Fruit fly (Drosophila melanogaster) whole organism: ENCODE results near the gene DIP-eta.

Source experiments
- CG8478 ChIP-seq: fragments of >200 bp; optimal IDR thresholded peaks from 2 replicates; lab custom pipeline; 2018; ENCODE audit warnings: inconsistent platforms
- Dll ChIP-seq: fragments of >200 bp; optimal IDR thresholded peaks from 2 replicates; lab custom pipeline; 2017
- EcR ChIP-seq, 2 experiments: fragments of >200 bp; optimal IDR thresholded peaks; 2 replicates each; lab custom pipeline; 2017; ENCODE audit warnings: missing biosample characterization in 2 of 2, missing genetic modification characterization in 2 of 2, missing genetic modification reagents in 2 of 2
- pan ChIP-seq: fragments of >200 bp; optimal IDR thresholded peaks from 2 replicates; lab custom pipeline; 2017
- psq ChIP-seq: fragments of >200 bp; optimal IDR thresholded peaks from 2 replicates; lab custom pipeline; 2017
- usp ChIP-seq: fragments of >200 bp; optimal IDR thresholded peaks from 2 replicates; lab custom pipeline; 2017; ENCODE audit warnings: missing biosample characterization, missing genetic modification characterization, mixed read lengths

DIP-eta gene

dm6 chr2L:5617896-5618505 lies at the start of gene DIP-eta:
DIP-eta (minus strand) TSS chr2L:5617946.
- TF ChIP-seq CG8478 (lab: Kevin White, UChicago) (no peak), usp (no peak), Dll (lab: Kevin White, UChicago) (no peak), psq (lab: Kevin White, UChicago) (no peak), EcR (GFP tag; optimal IDR thresholded peaks at IDR 0.05; lab: Kevin White, UChicago) (no peak), pan (lab: Kevin White, UChicago) (no peak)

- TF ChIP-seq EcR (GFP tag; optimal IDR thresholded peaks at IDR 0.05; lab: Kevin White, UChicago) (no peak), CG8478 (lab: Kevin White, UChicago) (no peak), pan (lab: Kevin White, UChicago) (no peak), psq (lab: Kevin White, UChicago) (no peak), usp (no peak), Dll (lab: Kevin White, UChicago) (no peak)
These were observed 44.8 kb upstream of the DIP-eta start, which contains the start of gene Hsp60C for dm6 chr2L:5662549-5662948. Hsp60C (plus strand) TSS chr2L:5662849.

dm6 chr2L:5658415-5658814 lies 40.7 kb upstream of the DIP-eta start, which contains the start of gene DIP-theta:
DIP-theta (minus strand) TSS chr2L:5658560.
- TF ChIP-seq CG8478 (lab: Kevin White, UChicago) (no peak), EcR (GFP tag; optimal IDR thresholded peaks at IDR 0.05; lab: Kevin White, UChicago) (no peak), Dll (lab: Kevin White, UChicago) (no peak), pan (lab: Kevin White, UChicago) (no peak), usp (no peak), psq (lab: Kevin White, UChicago) (no peak)

dm6 chr2L:5623727-5624407 lies 6.1 kb upstream of the DIP-eta start, which contains the start of gene Cyp6a16:
Cyp6a16 (minus strand) TSS chr2L:5623762.
- no peak for TF ChIP-seq CG8478 (lab: Kevin White, UChicago)
- TF ChIP-seq EcR (GFP tag; optimal IDR thresholded peaks at IDR 0.05; lab: Kevin White, UChicago): no peak
- no peak for TF ChIP-seq Dll (lab: Kevin White, UChicago)
- TF ChIP-seq psq (lab: Kevin White, UChicago): no peak
- no peak for TF ChIP-seq usp
- no peak for TF ChIP-seq pan (lab: Kevin White, UChicago)

DNA sequence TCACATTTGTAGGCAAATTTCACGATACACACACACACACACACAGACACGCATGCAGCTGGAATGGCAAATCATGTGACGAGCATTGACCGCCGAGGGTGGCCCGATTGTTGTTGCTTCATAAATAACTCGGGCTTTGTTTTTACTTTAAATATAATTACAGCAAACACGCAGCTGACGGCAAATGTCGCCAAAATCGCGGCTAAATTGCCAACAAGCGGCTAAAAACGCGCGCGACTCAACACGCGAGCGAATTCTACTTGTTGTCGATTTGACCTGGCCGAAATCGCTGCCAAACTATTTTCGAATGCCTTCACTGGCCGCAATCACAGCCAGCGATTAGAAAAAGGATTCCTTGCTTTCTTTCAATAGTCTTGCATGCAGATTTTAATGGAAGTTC lies 522 bp downstream of the DIP-eta start:
- TF ChIP-seq CG8478 (lab: Kevin White, UChicago) (no peak), psq (lab: Kevin White, UChicago) (no peak), EcR (GFP tag; optimal IDR thresholded peaks at IDR 0.05; lab: Kevin White, UChicago) (no peak), pan (lab: Kevin White, UChicago) (no peak), usp (no peak), Dll (lab: Kevin White, UChicago) (no peak)

DNA sequence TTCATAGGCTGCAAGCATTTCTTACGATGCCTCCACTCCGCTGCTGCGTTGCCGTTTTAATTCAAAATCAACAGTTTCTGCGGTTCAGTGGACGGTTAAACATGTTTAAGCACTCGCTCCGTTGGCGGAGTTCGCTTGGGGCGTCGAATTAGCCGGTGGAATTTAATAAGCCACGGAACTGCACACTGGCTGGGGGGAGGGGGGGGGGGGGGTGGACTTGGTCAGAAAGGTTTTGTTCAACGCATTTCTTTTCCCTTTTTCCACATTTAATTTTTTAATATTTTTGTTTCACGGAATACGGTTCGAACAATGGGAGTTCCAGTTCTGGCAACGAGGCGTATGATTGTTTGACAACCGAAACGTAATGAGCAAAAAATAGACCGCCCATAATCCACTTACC lies 7.1 kb downstream of the DIP-eta start:
- TF ChIP-seq pan (lab: Kevin White, UChicago) (no peak), usp (no peak), CG8478 (lab: Kevin White, UChicago) (no peak), Dll (lab: Kevin White, UChicago) (no peak), EcR (GFP tag; optimal IDR thresholded peaks at IDR 0.05; lab: Kevin White, UChicago) (no peak), psq (lab: Kevin White, UChicago) (no peak)

dm6 chr2L:5610108-5610507 lies 7.6 kb downstream of the DIP-eta start:
- TF ChIP-seq EcR (GFP tag; optimal IDR thresholded peaks at IDR 0.05; lab: Kevin White, UChicago): no peak
- no peak for TF ChIP-seq psq (lab: Kevin White, UChicago)
- no peak for TF ChIP-seq Dll (lab: Kevin White, UChicago)
- no peak for TF ChIP-seq pan (lab: Kevin White, UChicago)
- no peak for TF ChIP-seq usp
- no peak for TF ChIP-seq CG8478 (lab: Kevin White, UChicago)

dm6 chr2L:5596533-5596932 lies 21.2 kb downstream of the DIP-eta start, which contains the start of gene CG18266:
CG18266 (plus strand) TSS chr2L:5596833.
- TF ChIP-seq pan (lab: Kevin White, UChicago) (no peak), EcR (GFP tag; optimal IDR thresholded peaks at IDR 0.05; lab: Kevin White, UChicago) (no peak), psq (lab: Kevin White, UChicago) (no peak), Dll (lab: Kevin White, UChicago) (no peak)

DNA sequence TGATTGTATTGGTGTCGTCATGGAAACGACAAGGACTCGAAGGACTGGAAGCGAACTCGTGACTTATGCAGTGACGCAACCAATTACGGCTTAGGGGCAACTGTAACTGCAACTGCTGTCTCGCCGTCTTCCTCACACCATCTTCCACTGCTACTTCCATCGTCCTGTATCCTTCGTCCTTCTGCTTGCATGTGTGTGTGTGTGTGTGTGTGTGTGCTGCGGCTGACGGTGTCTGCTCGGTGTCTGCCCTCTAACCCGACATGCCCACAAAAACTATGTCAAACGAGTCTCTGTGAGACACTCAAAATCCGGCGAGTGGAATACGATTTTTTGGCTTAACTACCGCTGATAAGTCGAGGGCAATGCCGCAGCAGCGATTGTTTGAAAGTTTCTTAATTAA lies 23.9 kb downstream of the DIP-eta start:
- no peak for TF ChIP-seq CG8478 (lab: Kevin White, UChicago)
- no peak for TF ChIP-seq Dll (lab: Kevin White, UChicago)
- TF ChIP-seq psq (lab: Kevin White, UChicago): no peak
- no peak for TF ChIP-seq EcR (GFP tag; optimal IDR thresholded peaks at IDR 0.05; lab: Kevin White, UChicago)

DNA sequence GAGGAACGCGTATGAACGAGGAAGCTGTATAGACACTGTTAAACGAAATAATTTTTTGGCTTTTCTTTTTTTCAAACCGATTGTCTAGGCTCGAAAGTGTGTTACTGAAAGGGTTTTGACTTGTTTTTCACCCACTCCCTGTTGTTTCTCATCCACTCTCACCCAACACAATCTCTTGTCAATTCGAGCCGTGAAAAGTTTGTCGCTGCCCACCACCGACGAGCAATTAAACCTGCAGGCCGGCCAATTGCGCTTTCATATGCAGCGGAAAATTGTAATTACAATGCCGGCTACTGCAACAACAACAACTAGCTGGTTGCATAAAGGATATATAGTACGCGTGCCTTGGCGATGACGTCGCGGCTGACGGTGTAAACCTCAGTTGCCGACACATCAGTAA lies 29.4 kb downstream of the DIP-eta start, which contains the start of gene CG7251:
Gene CG7251 (minus strand): TSS at position 101 of the 400 bp plus-strand sequence.
- TF ChIP-seq EcR (GFP tag; optimal IDR thresholded peaks at IDR 0.05; lab: Kevin White, UChicago) (no peak), Dll (lab: Kevin White, UChicago) (no peak), usp (no peak), CG8478 (lab: Kevin White, UChicago) (no peak), psq (lab: Kevin White, UChicago) (no peak), pan (lab: Kevin White, UChicago) (no peak)

DNA sequence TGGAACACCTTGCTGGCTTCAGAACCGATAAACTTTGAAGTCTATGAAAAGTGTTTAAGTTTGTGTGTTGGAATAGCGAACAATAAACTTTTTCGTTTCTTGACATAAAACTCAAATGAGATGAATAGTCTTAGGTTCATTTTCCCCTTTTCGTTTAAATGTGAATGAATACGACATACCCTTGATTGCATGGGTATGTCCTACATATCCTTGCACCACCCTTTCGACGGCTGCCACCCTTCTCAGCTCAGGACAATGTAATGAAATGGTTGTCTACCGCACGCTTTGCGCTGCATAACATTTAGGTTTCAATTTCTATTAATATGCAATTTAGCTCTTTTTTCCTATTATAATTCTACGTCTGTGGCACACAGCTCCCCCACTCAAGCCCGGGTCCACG lies 36.7 kb downstream of the DIP-eta start, which contains the start of gene CG14011:
Gene CG14011 (minus strand): TSS at position 101 of the 400 bp plus-strand sequence.
- no peak for TF ChIP-seq Dll (lab: Kevin White, UChicago)

dm6 chr2L:5569503-5569902 lies 48.2 kb downstream of the DIP-eta start:
- TF ChIP-seq usp: no peak
- TF ChIP-seq pan (lab: Kevin White, UChicago): no peak
- no peak for TF ChIP-seq CG8478 (lab: Kevin White, UChicago)
